Fruit fly (Drosophila melanogaster) whole organism, embryonic: ENCODE results near the gene CG14277.

Experiments
- BEAF-32 ChIP-seq: fragments of 200-800 bp; sonication (Bioruptor generic); optimal IDR thresholded peaks from 3 replicates; lab custom pipeline; 2017; ENCODE audit warnings: missing biosample characterization, missing genetic modification characterization, mild to moderate bottlenecking, moderate library complexity, missing genetic modification reagents
- BtbVII ChIP-seq: fragments of 200-800 bp; sonication (Bioruptor generic); optimal IDR thresholded peaks from 3 replicates; lab custom pipeline; 2017; ENCODE audit warnings: missing biosample characterization, mild to moderate bottlenecking, missing genetic modification characterization
- CG10147 ChIP-seq: fragments of 200-800 bp; sonication (Bioruptor generic); optimal IDR thresholded peaks from 2 replicates; lab custom pipeline; 2019; ENCODE audit warnings: missing biosample characterization, mild to moderate bottlenecking, missing genetic modification characterization, moderate library complexity
- CG11695 ChIP-seq: fragments of 200-800 bp; sonication (Bioruptor generic); IDR thresholded peaks from 3 replicates; pipeline ENCODE4 v1.3.6; 2022; ENCODE audit warnings: missing biosample characterization, missing genetic modification characterization
- CG11723 ChIP-seq: fragments of 200-800 bp; sonication (Bioruptor generic); optimal IDR thresholded peaks from 2 replicates; lab custom pipeline; 2017; ENCODE audit warnings: missing biosample characterization, mild to moderate bottlenecking, missing genetic modification characterization
- CG13624 ChIP-seq: fragments of 200-800 bp; sonication (Bioruptor generic); optimal IDR thresholded peaks from 2 replicates; lab custom pipeline; 2016; ENCODE audit warnings: missing biosample characterization, missing genetic modification characterization
- CG16779 ChIP-seq: fragments of 200-800 bp; sonication (Bioruptor generic); IDR thresholded peaks from 2 replicates; pipeline ENCODE4 v1.3.6; 2022; ENCODE audit warnings: missing biosample characterization, missing genetic modification characterization
- CG18476 ChIP-seq: fragments of 200-800 bp; sonication (Bioruptor generic); optimal IDR thresholded peaks from 2 replicates; lab custom pipeline; 2016; ENCODE audit warnings: missing biosample characterization, mild to moderate bottlenecking, missing genetic modification characterization
- CG2678 ChIP-seq: fragments of 200-800 bp; sonication (Bioruptor generic); optimal IDR thresholded peaks from 3 replicates; lab custom pipeline; 2019; ENCODE audit warnings: missing biosample characterization, mild to moderate bottlenecking, missing genetic modification characterization, moderate library complexity
- CG33213 ChIP-seq: fragments of 200-800 bp; sonication (Bioruptor generic); optimal IDR thresholded peaks from 3 replicates; lab custom pipeline; 2016; ENCODE audit warnings: missing biosample characterization, missing genetic modification characterization
- CG34376 ChIP-seq: fragments of 200-800 bp; sonication (Bioruptor generic); optimal IDR thresholded peaks from 2 replicates; lab custom pipeline; 2018; ENCODE audit warnings: missing biosample characterization, mild to moderate bottlenecking, missing genetic modification characterization
- CG3995 ChIP-seq: fragments of 200-800 bp; sonication (Bioruptor generic); optimal IDR thresholded peaks from 3 replicates; lab custom pipeline; 2016; ENCODE audit warnings: missing biosample characterization, missing genetic modification characterization
- CG42726 ChIP-seq: fragments of 200-800 bp; sonication (Bioruptor generic); IDR thresholded peaks from 2 replicates; pipeline ENCODE4 v1.3.6; 2022; ENCODE audit warnings: missing biosample characterization, missing genetic modification characterization; ENCODE audit not compliant: partially characterized antibody
- CG43689 ChIP-seq: fragments of 200-800 bp; sonication (Bioruptor generic); IDR thresholded peaks from 2 replicates; pipeline ENCODE4 v1.3.6; 2022; ENCODE audit warnings: missing biosample characterization, missing genetic modification characterization
- CG4707 ChIP-seq: fragments of 200-800 bp; sonication (Bioruptor generic); optimal IDR thresholded peaks from 2 replicates; lab custom pipeline; 2018; ENCODE audit warnings: missing biosample characterization, mild to moderate bottlenecking, missing genetic modification characterization, moderate library complexity
- CG4854 ChIP-seq: fragments of 200-800 bp; sonication (Bioruptor generic); optimal IDR thresholded peaks from 2 replicates; lab custom pipeline; 2016; ENCODE audit warnings: missing biosample characterization, missing genetic modification characterization, inconsistent platforms
- CG6689 ChIP-seq: fragments of 200-800 bp; sonication (Bioruptor generic); IDR thresholded peaks from 2 replicates; pipeline ENCODE4 v1.3.6; 2022; ENCODE audit warnings: missing biosample characterization, missing genetic modification characterization
- CG8478 ChIP-seq: fragments of >200 bp; optimal IDR thresholded peaks from 2 replicates; lab custom pipeline; 2018
- CG9876 ChIP-seq: fragments of 200-800 bp; sonication (Bioruptor generic); optimal IDR thresholded peaks from 2 replicates; lab custom pipeline; 2016; ENCODE audit warnings: missing biosample characterization, missing genetic modification characterization
- Camta ChIP-seq: fragments of 200-800 bp; sonication (Bioruptor generic); optimal IDR thresholded peaks from 2 replicates; lab custom pipeline; 2016; ENCODE audit warnings: missing biosample characterization, missing genetic modification characterization
- CoRest ChIP-seq: fragments of 200-800 bp; sonication (Bioruptor generic); optimal IDR thresholded peaks from 3 replicates; lab custom pipeline; 2018; ENCODE audit warnings: missing biosample characterization, mild to moderate bottlenecking, missing genetic modification characterization, moderate library complexity
- Dip3 ChIP-seq: fragments of 200-800 bp; sonication (Bioruptor generic); optimal IDR thresholded peaks from 3 replicates; lab custom pipeline; 2016; ENCODE audit warnings: missing biosample characterization, missing genetic modification characterization
- Ets65A ChIP-seq: fragments of 200-800 bp; sonication (Bioruptor generic); peaks from one replicate; lab custom pipeline; 2016; ENCODE audit warnings: missing biosample characterization, missing genetic modification characterization
- Gug ChIP-seq: fragments of 200-800 bp; sonication (Bioruptor generic); IDR thresholded peaks from 4 replicates; pipeline ENCODE4 v1.3.6; 2022; ENCODE audit warnings: missing biosample characterization, missing genetic modification characterization
- HLH54F ChIP-seq: fragments of 200-800 bp; sonication (Bioruptor generic); optimal IDR thresholded peaks from 3 replicates; lab custom pipeline; 2016; ENCODE audit warnings: missing biosample characterization, missing genetic modification characterization
- NK7.1 ChIP-seq: fragments of 200-800 bp; sonication (Bioruptor generic); optimal IDR thresholded peaks from 3 replicates; lab custom pipeline; 2016; ENCODE audit warnings: missing biosample characterization, missing genetic modification characterization
- Spps ChIP-seq: fragments of 200-800 bp; sonication (Bioruptor generic); optimal IDR thresholded peaks from 2 replicates; lab custom pipeline; 2018; ENCODE audit warnings: missing biosample characterization, mild to moderate bottlenecking, missing genetic modification characterization
- amos ChIP-seq: fragments of 200-800 bp; sonication (Bioruptor generic); IDR thresholded peaks from 2 replicates; pipeline ENCODE4 v1.3.6; 2022; ENCODE audit warnings: missing biosample characterization, missing genetic modification characterization; ENCODE audit not compliant: partially characterized antibody
- btn ChIP-seq: fragments of 200-800 bp; sonication (Bioruptor generic); optimal IDR thresholded peaks from 2 replicates; lab custom pipeline; 2016; ENCODE audit warnings: missing biosample characterization, missing genetic modification characterization
- chm ChIP-seq: fragments of 200-800 bp; sonication (Bioruptor generic); IDR thresholded peaks from 2 replicates; pipeline ENCODE4 v1.3.6; 2022; ENCODE audit warnings: missing biosample characterization, missing genetic modification characterization
- corto ChIP-seq: fragments of 200-800 bp; sonication (Bioruptor generic); optimal IDR thresholded peaks from 2 replicates; lab custom pipeline; 2016; ENCODE audit warnings: missing biosample characterization, mild to moderate bottlenecking, missing genetic modification characterization, moderate library complexity
- dan ChIP-seq: fragments of 200-800 bp; sonication (Bioruptor generic); IDR thresholded peaks from 2 replicates; pipeline ENCODE4 v1.3.6; 2022; ENCODE audit warnings: missing biosample characterization, missing genetic modification characterization
- dmrt99B ChIP-seq: fragments of 200-800 bp; sonication (Bioruptor generic); optimal IDR thresholded peaks from 2 replicates; lab custom pipeline; 2018; ENCODE audit warnings: missing biosample characterization, mild to moderate bottlenecking, missing genetic modification characterization, moderate library complexity
- fd64A ChIP-seq: fragments of 200-800 bp; sonication (Bioruptor generic); optimal IDR thresholded peaks from 3 replicates; lab custom pipeline; 2018; ENCODE audit warnings: missing biosample characterization, mild to moderate bottlenecking, missing genetic modification characterization
- ftz-f1 ChIP-seq: fragments of 200-800 bp; sonication (Bioruptor generic); optimal IDR thresholded peaks from 2 replicates; lab custom pipeline; 2016; ENCODE audit warnings: missing biosample characterization, missing genetic modification characterization
- fu2 ChIP-seq: fragments of 200-800 bp; sonication (Bioruptor generic); optimal IDR thresholded peaks from 2 replicates; lab custom pipeline; 2016; ENCODE audit warnings: missing biosample characterization, missing genetic modification characterization
- gce ChIP-seq: fragments of 200-800 bp; sonication (Bioruptor generic); IDR thresholded peaks from 3 replicates; pipeline ENCODE4 v1.3.6; 2022; ENCODE audit warnings: missing biosample characterization, missing genetic modification characterization
- gcm ChIP-seq: fragments of 200-800 bp; sonication (Bioruptor generic); optimal IDR thresholded peaks from 2 replicates; lab custom pipeline; 2019; ENCODE audit warnings: missing biosample characterization, mild to moderate bottlenecking, missing genetic modification characterization, moderate library complexity
- her ChIP-seq: fragments of 200-800 bp; sonication (Bioruptor generic); optimal IDR thresholded peaks from 2 replicates; lab custom pipeline; 2016; ENCODE audit warnings: missing biosample characterization, missing genetic modification characterization
- kah ChIP-seq: fragments of 200-800 bp; sonication (Bioruptor generic); optimal IDR thresholded peaks from 2 replicates; lab custom pipeline; 2018; ENCODE audit warnings: missing biosample characterization, mild to moderate bottlenecking, missing genetic modification characterization
- mirr ChIP-seq: fragments of 200-800 bp; sonication (Bioruptor generic); optimal IDR thresholded peaks from 3 replicates; lab custom pipeline; 2018; ENCODE audit warnings: missing biosample characterization, mild to moderate bottlenecking, missing genetic modification characterization
- onecut ChIP-seq: fragments of 200-800 bp; sonication (Bioruptor generic); IDR thresholded peaks from 2 replicates; pipeline ENCODE4 v1.3.6; 2022; ENCODE audit warnings: missing biosample characterization, missing genetic modification characterization
- org-1 ChIP-seq: fragments of 200-800 bp; sonication (Bioruptor generic); optimal IDR thresholded peaks from 2 replicates; lab custom pipeline; 2017; ENCODE audit warnings: missing biosample characterization, missing genetic modification characterization
- pan ChIP-seq, 4 experiments: fragments of >200 bp in 3 of 4; fragments of 200-800 bp in 1 of 4; sonication (Bioruptor generic) in 1 of 4; optimal IDR thresholded peaks in 3 of 4; IDR thresholded peaks in 1 of 4; 2 replicates each; pipeline versions ENCODE4 v1.3.6 to Lab custom; 2017 to 2022; ENCODE audit warnings: missing biosample characterization in 2 of 4, missing genetic modification characterization in 2 of 4, mixed read lengths in 1 of 4
- seq ChIP-seq: fragments of 200-800 bp; sonication (Bioruptor generic); IDR thresholded peaks from 2 replicates; pipeline ENCODE4 v1.3.6; 2022; ENCODE audit warnings: missing biosample characterization, missing genetic modification characterization
- sr ChIP-seq: fragments of 200-800 bp; sonication (Bioruptor generic); IDR thresholded peaks from 3 replicates; pipeline ENCODE4 v1.3.6; 2022; ENCODE audit warnings: missing biosample characterization, missing genetic modification characterization
- ssp ChIP-seq: fragments of 200-800 bp; sonication (Bioruptor generic); IDR thresholded peaks from 2 replicates; pipeline ENCODE4 v1.3.6; 2022; ENCODE audit warnings: missing biosample characterization, missing genetic modification characterization
- sug ChIP-seq: fragments of 200-800 bp; optimal IDR thresholded peaks from 2 replicates; lab custom pipeline; 2019; ENCODE audit warnings: missing biosample characterization, mild to moderate bottlenecking, missing genetic modification characterization, moderate library complexity
- tap ChIP-seq: fragments of 200-800 bp; optimal IDR thresholded peaks from 3 replicates; lab custom pipeline; 2019; ENCODE audit warnings: missing biosample characterization, mild to moderate bottlenecking, missing genetic modification characterization, moderate library complexity
- unc-4 ChIP-seq: fragments of 200-800 bp; sonication (Bioruptor generic); IDR thresholded peaks from 2 replicates; pipeline ENCODE4 v1.3.6; 2022; ENCODE audit warnings: missing biosample characterization, missing genetic modification characterization; ENCODE audit not compliant: partially characterized antibody
- z ChIP-seq: fragments of 200-800 bp; sonication (Bioruptor generic); IDR thresholded peaks from 3 replicates; pipeline ENCODE4 v1.3.6; 2022; ENCODE audit warnings: missing biosample characterization, missing genetic modification characterization

CG14277 gene

DNA sequence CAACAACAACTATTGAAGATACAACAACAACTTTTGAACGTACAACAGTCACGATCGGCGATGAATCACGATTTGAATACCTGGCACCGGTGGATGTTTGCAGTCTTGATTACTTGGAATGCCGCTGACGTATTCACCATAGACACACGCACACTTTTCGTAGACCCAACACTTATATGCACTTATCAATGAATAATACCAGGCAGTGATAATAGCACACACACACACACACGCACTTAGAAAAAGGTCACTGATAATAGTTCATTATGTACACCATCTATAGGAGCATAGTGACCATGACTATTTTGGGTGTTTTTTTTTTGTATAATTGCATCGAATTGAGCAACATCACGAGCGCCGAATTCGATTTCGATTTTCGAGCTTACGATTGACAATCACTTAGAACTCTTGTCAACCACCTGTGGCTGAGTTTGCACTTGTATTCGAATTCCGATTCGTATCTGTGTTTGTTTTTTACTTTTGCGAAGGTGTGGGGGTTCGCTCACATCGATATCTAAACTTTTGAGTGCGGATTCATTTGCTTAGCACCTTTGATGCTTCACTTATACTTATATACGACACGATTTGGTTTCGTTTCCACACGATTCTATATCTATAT, 3.1 kb upstream of the CG14277 start (continued):
- no peak for TF ChIP-seq amos (GFP tag; lab: Robert Waterston, UW)
- TF ChIP-seq CG9876 (GFP tag; lab: Kevin White, UChicago) = no peak
- peak; percentile 24 for TF ChIP-seq mirr (GFP tag; lab: Kevin White, UChicago)
- no peak for TF ChIP-seq btn (GFP tag; lab: Kevin White, UChicago)
- TF ChIP-seq CG6689 (GFP tag; lab: Robert Waterston, UW) = no peak
- TF ChIP-seq CG10147 (GFP tag; lab: Kevin White, UChicago) = no peak
- no peak for TF ChIP-seq Ets65A (GFP tag; lab: Kevin White, UChicago)
- no peak for TF ChIP-seq seq (GFP tag; lab: Robert Waterston, UW)
- no peak for TF ChIP-seq BtbVII (GFP tag; lab: Kevin White, UChicago)
- TF ChIP-seq CG4707 (GFP tag; lab: Kevin White, UChicago) = no peak
- TF ChIP-seq Camta (GFP tag; lab: Kevin White, UChicago) = no peak
- TF ChIP-seq CG11723 = no peak
- no peak for TF ChIP-seq dmrt99B (tag; lab: Kevin White, UChicago)
- no peak for TF ChIP-seq tap (tag; lab: Kevin White, UChicago)
- TF ChIP-seq fd64A (GFP tag; lab: Kevin White, UChicago) = no peak
- no peak for TF ChIP-seq her (GFP tag; lab: Kevin White, UChicago)
- TF ChIP-seq onecut (GFP tag; lab: Robert Waterston, UW) = no peak
- TF ChIP-seq fu2 = no peak
- TF ChIP-seq HLH54F = no peak
- TF ChIP-seq CG13624 (GFP tag; lab: Kevin White, UChicago) = no peak
- TF ChIP-seq z = peak; percentile 43; the same call in 1 of the 3 replicates
- TF ChIP-seq NK7.1 = no peak
- TF ChIP-seq ssp (GFP tag; lab: Robert Waterston, UW) = no peak
- TF ChIP-seq ftz-f1 = no peak
- no peak for TF ChIP-seq CoRest
- no peak for TF ChIP-seq pan (optimal IDR thresholded peaks at IDR 0.05; lab: Kevin White, UChicago)
- TF ChIP-seq pan (GFP tag; optimal IDR thresholded peaks at IDR 0.05 in 1 of 2, IDR thresholded peaks at IDR 0.05 in 1 of 2) = no peak
- peak; percentile 88 for TF ChIP-seq kah (GFP tag; lab: Kevin White, UChicago)
- TF ChIP-seq CG16779 (GFP tag; lab: Robert Waterston, UW) = no peak
- TF ChIP-seq org-1 (GFP tag; lab: Kevin White, UChicago) = no peak
- TF ChIP-seq CG11695 (GFP tag; lab: Robert Waterston, UW) = no peak
- TF ChIP-seq corto (GFP tag; lab: Kevin White, UChicago) = peak; percentile 18
- no peak for TF ChIP-seq gcm (GFP tag; lab: Kevin White, UChicago)
- no peak for TF ChIP-seq CG2678 (tag; lab: Kevin White, UChicago)
- TF ChIP-seq CG8478 (lab: Kevin White, UChicago) = no peak
- TF ChIP-seq gce = no peak
- no peak for TF ChIP-seq Spps
- peak; percentile 42 for TF ChIP-seq CG34376 (GFP tag; lab: Kevin White, UChicago)
- no peak for TF ChIP-seq Gug (GFP tag; lab: Robert Waterston, UW)
- no peak for TF ChIP-seq CG43689 (GFP tag; lab: Robert Waterston, UW)
- no peak for TF ChIP-seq CG33213
- TF ChIP-seq dan (GFP tag; lab: Robert Waterston, UW) = no peak
- TF ChIP-seq CG42726 = no peak
- no peak for TF ChIP-seq unc-4 (GFP tag; lab: Robert Waterston, UW)
- TF ChIP-seq CG4854 = no peak
- TF ChIP-seq sr (GFP tag; lab: Robert Waterston, UW) = no peak
- no peak for TF ChIP-seq chm
- peak; percentile 12 for TF ChIP-seq sug (tag; lab: Kevin White, UChicago)
- TF ChIP-seq CG18476 (GFP tag; lab: Kevin White, UChicago) = no peak
- no peak for TF ChIP-seq BEAF-32
- TF ChIP-seq CG3995 (GFP tag; lab: Kevin White, UChicago) = no peak
- no peak for TF ChIP-seq Dip3
